Fruit fly (Drosophila melanogaster): ENCODE data around the gene CG32573.

DNA sequence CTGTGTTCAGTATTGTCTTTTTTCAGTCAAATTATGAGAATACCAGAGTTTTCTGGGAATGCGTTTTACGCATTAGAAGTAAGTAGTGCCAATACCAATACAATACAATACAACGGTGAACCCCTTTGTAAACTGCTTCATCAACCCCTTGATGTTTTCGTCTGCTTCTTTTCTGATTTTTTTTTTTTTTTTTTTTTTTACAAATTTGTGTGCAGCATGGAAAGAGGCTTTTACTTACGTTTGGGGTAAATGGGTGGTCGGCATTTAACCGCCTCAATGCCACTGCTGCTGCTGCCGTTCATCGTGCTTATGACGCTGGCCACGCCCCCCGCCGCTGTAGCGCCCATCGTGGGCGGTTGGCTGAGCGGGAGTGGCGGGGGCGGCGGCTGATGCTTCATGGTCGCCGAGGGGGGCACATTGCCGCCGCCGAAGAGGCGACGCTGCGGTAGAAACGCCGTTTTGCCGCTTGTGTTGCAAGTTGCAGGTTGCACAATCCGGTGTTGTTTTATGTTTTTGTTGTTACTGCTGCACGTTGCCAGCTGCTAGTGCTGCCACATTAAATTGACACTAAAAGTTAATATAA lies 42.7 kb downstream of the CG32573 start:
- no peak for TF ChIP-seq Smox (GFP tag; optimal IDR thresholded peaks at IDR 0.05)
- TF ChIP-seq CG8632 (GFP tag; optimal IDR thresholded peaks at IDR 0.05): no peak
- TF ChIP-seq CG10669 (GFP tag; optimal IDR thresholded peaks at IDR 0.05): no peak
- no peak for TF ChIP-seq Hr4 (GFP tag; optimal IDR thresholded peaks at IDR 0.05)
- no peak for TF ChIP-seq Hr39 (GFP tag; optimal IDR thresholded peaks at IDR 0.05)
- TF ChIP-seq Eip93F (GFP tag; optimal IDR thresholded peaks at IDR 0.05): no peak
- TF ChIP-seq CG8319 (GFP tag; optimal IDR thresholded peaks at IDR 0.05): no peak
- TF ChIP-seq CG10631 (GFP tag; optimal IDR thresholded peaks at IDR 0.05): no peak
- TF ChIP-seq Sox15 (GFP tag; optimal IDR thresholded peaks at IDR 0.05): no peak
- no peak for TF ChIP-seq CG34406 (GFP tag; optimal IDR thresholded peaks at IDR 0.05)
- TF ChIP-seq vri (GFP tag; optimal IDR thresholded peaks at IDR 0.05): no peak
- no peak for TF ChIP-seq OdsH (GFP tag; optimal IDR thresholded peaks at IDR 0.05)

Measured in whole organism, prepupa.